Fruit fly (Drosophila melanogaster) whole organism, embryonic: Measurements from ENCODE around the gene CG4951.

Source experiments
- Atf3 ChIP-seq: fragments of 200-800 bp; sonication (Bioruptor generic); optimal IDR thresholded peaks from 3 replicates; lab custom pipeline; 2016; ENCODE audit warnings: missing biosample characterization, missing genetic modification characterization
- Bteb2 ChIP-seq: fragments of 200-800 bp; sonication (Bioruptor generic); optimal IDR thresholded peaks from 2 replicates; lab custom pipeline; 2016; ENCODE audit warnings: missing biosample characterization, missing genetic modification characterization
- CG10209 ChIP-seq: fragments of 200-800 bp; sonication (Bioruptor generic); optimal IDR thresholded peaks from 3 replicates; lab custom pipeline; 2017; ENCODE audit warnings: missing biosample characterization, mild to moderate bottlenecking, missing genetic modification characterization, missing genetic modification reagents
- CG11247 ChIP-seq: fragments of 200-800 bp; sonication (Bioruptor generic); IDR thresholded peaks from 2 replicates; pipeline ENCODE4 v1.3.6; 2022; ENCODE audit warnings: missing biosample characterization, missing genetic modification characterization
- CG12391 ChIP-seq: fragments of 200-800 bp; sonication (Bioruptor generic); optimal IDR thresholded peaks from 3 replicates; lab custom pipeline; 2018; ENCODE audit warnings: missing biosample characterization, mild to moderate bottlenecking, missing genetic modification characterization, moderate library complexity
- CG12942 ChIP-seq: fragments of 200-800 bp; sonication (Bioruptor generic); optimal IDR thresholded peaks from 3 replicates; lab custom pipeline; 2016; ENCODE audit warnings: missing biosample characterization, missing genetic modification characterization
- CG15269 ChIP-seq: fragments of 200-800 bp; sonication (Bioruptor generic); optimal IDR thresholded peaks from 2 replicates; lab custom pipeline; 2018; ENCODE audit warnings: missing biosample characterization, mild to moderate bottlenecking, missing genetic modification characterization, moderate library complexity
- CG15601 ChIP-seq: fragments of 200-800 bp; sonication (Bioruptor generic); optimal IDR thresholded peaks from 3 replicates; lab custom pipeline; 2019; ENCODE audit warnings: missing biosample characterization, mild to moderate bottlenecking, missing genetic modification characterization, moderate library complexity
- CG17359 ChIP-seq: fragments of 200-800 bp; sonication (Bioruptor generic); optimal IDR thresholded peaks from 3 replicates; lab custom pipeline; 2018; ENCODE audit warnings: missing biosample characterization, mild to moderate bottlenecking, missing genetic modification characterization, moderate library complexity
- CG30020 ChIP-seq: fragments of 200-800 bp; optimal IDR thresholded peaks from 2 replicates; lab custom pipeline; 2019; ENCODE audit warnings: missing biosample characterization, mild to moderate bottlenecking, missing genetic modification characterization, moderate library complexity
- CG32772 ChIP-seq: fragments of 200-800 bp; sonication (Bioruptor generic); IDR thresholded peaks from 2 replicates; pipeline ENCODE4 v1.3.6; 2022; ENCODE audit warnings: missing biosample characterization, missing genetic modification characterization
- CG3995 ChIP-seq: fragments of 200-800 bp; sonication (Bioruptor generic); optimal IDR thresholded peaks from 3 replicates; lab custom pipeline; 2016; ENCODE audit warnings: missing biosample characterization, missing genetic modification characterization
- CG4328 ChIP-seq: fragments of 200-800 bp; sonication (Bioruptor generic); optimal IDR thresholded peaks from 3 replicates; lab custom pipeline; 2017; ENCODE audit warnings: missing biosample characterization, missing genetic modification reagents, missing genetic modification characterization
- CG6689 ChIP-seq: fragments of 200-800 bp; sonication (Bioruptor generic); IDR thresholded peaks from 2 replicates; pipeline ENCODE4 v1.3.6; 2022; ENCODE audit warnings: missing biosample characterization, missing genetic modification characterization
- CG8089 ChIP-seq: fragments of 200-800 bp; sonication (Bioruptor generic); optimal IDR thresholded peaks from 3 replicates; lab custom pipeline; 2016; ENCODE audit warnings: missing biosample characterization, missing genetic modification characterization
- CG8388 ChIP-seq: fragments of 200-800 bp; sonication (Bioruptor generic); optimal IDR thresholded peaks from 2 replicates; lab custom pipeline; 2019; ENCODE audit warnings: missing biosample characterization, mild to moderate bottlenecking, missing genetic modification characterization, moderate library complexity
- CG8765 ChIP-seq: fragments of 200-800 bp; sonication (Bioruptor generic); IDR thresholded peaks from 2 replicates; pipeline ENCODE4 v1.3.6; 2022; ENCODE audit warnings: missing biosample characterization, missing genetic modification characterization
- CG9215 ChIP-seq: fragments of 200-800 bp; sonication (Bioruptor generic); IDR thresholded peaks from 2 replicates; pipeline ENCODE4 v1.3.6; 2022; ENCODE audit warnings: missing biosample characterization, missing genetic modification characterization
- CkIIα-i1 ChIP-seq: fragments of 200-800 bp; sonication (Bioruptor generic); IDR thresholded peaks from 2 replicates; pipeline ENCODE4 v1.3.6; 2022; ENCODE audit warnings: missing biosample characterization, missing genetic modification characterization
- Dfd ChIP-seq, 2 experiments: fragments of >200 bp; optimal IDR thresholded peaks; 2 replicates each; lab custom pipeline; 2017; ENCODE audit warnings: missing biosample characterization in 2 of 2, missing genetic modification characterization in 2 of 2
- Doc2 ChIP-seq: fragments of 200-800 bp; sonication (Bioruptor generic); IDR thresholded peaks from 2 replicates; pipeline ENCODE4 v1.3.6; 2022; ENCODE audit warnings: missing biosample characterization, missing genetic modification characterization
- Fer1 ChIP-seq: fragments of 200-800 bp; sonication (Bioruptor generic); optimal IDR thresholded peaks from 2 replicates; lab custom pipeline; 2017; ENCODE audit warnings: missing biosample characterization, mild to moderate bottlenecking, missing genetic modification characterization
- Hmr ChIP-seq: fragments of 200-800 bp; sonication (Bioruptor generic); optimal IDR thresholded peaks from 3 replicates; lab custom pipeline; 2017; ENCODE audit warnings: mild to moderate bottlenecking, missing biosample characterization, missing genetic modification reagents, missing genetic modification characterization
- Lhr ChIP-seq: fragments of 200-800 bp; sonication (Bioruptor generic); optimal IDR thresholded peaks from 3 replicates; lab custom pipeline; 2017; ENCODE audit warnings: mild to moderate bottlenecking, missing biosample characterization, missing genetic modification reagents, missing genetic modification characterization
- MBD-R2 ChIP-seq: fragments of 200-800 bp; sonication (Bioruptor generic); IDR thresholded peaks from 2 replicates; pipeline ENCODE4 v1.3.6; 2022; ENCODE audit warnings: missing biosample characterization, missing genetic modification characterization
- Mad ChIP-seq: fragments of 200-800 bp; sonication (Bioruptor generic); optimal IDR thresholded peaks from 2 replicates; lab custom pipeline; 2016; ENCODE audit warnings: missing biosample characterization, missing genetic modification characterization
- Mes4 ChIP-seq: fragments of 200-800 bp; sonication (Bioruptor generic); optimal IDR thresholded peaks from 2 replicates; lab custom pipeline; 2016; ENCODE audit warnings: missing biosample characterization, missing genetic modification characterization
- Myb ChIP-seq: fragments of 200-800 bp; sonication (Bioruptor generic); optimal IDR thresholded peaks from 2 replicates; lab custom pipeline; 2016; ENCODE audit warnings: missing biosample characterization, missing genetic modification characterization
- Nf-YA ChIP-seq: fragments of 200-800 bp; sonication (Bioruptor generic); IDR thresholded peaks from 2 replicates; pipeline ENCODE4 v1.3.6; 2022; ENCODE audit warnings: missing biosample characterization, missing genetic modification characterization
- Pdp1 ChIP-seq, 2 experiments: fragments of 200-800 bp; sonication (Bioruptor generic); optimal IDR thresholded peaks; 3 replicates each; lab custom pipeline; 2016; ENCODE audit warnings: missing biosample characterization in 2 of 2, missing genetic modification characterization in 2 of 2, mild to moderate bottlenecking in 1 of 2, moderate library complexity in 1 of 2
- Six4 ChIP-seq: fragments of 200-800 bp; sonication (Bioruptor generic); optimal IDR thresholded peaks from 2 replicates; lab custom pipeline; 2016; ENCODE audit warnings: missing biosample characterization, missing genetic modification characterization
- Sox100B ChIP-seq: fragments of 200-800 bp; sonication (Bioruptor generic); optimal IDR thresholded peaks from 3 replicates; lab custom pipeline; 2018; ENCODE audit warnings: missing biosample characterization, mild to moderate bottlenecking, missing genetic modification characterization
- Spps ChIP-seq: fragments of 200-800 bp; sonication (Bioruptor generic); optimal IDR thresholded peaks from 2 replicates; lab custom pipeline; 2018; ENCODE audit warnings: missing biosample characterization, mild to moderate bottlenecking, missing genetic modification characterization
- Xrp1 ChIP-seq: fragments of 200-800 bp; sonication (Bioruptor generic); IDR thresholded peaks from 2 replicates; pipeline ENCODE4 v1.3.6; 2022; ENCODE audit warnings: missing biosample characterization, missing genetic modification characterization
- chif ChIP-seq, 2 experiments: fragments of 200-800 bp; sonication (Bioruptor generic); optimal IDR thresholded peaks; 3 replicates each; lab custom pipeline; 2016; ENCODE audit warnings: missing biosample characterization in 2 of 2, missing genetic modification characterization in 2 of 2
- danr ChIP-seq: fragments of 200-800 bp; sonication (Bioruptor generic); IDR thresholded peaks from 2 replicates; pipeline ENCODE4 v1.3.6; 2022; ENCODE audit warnings: missing biosample characterization, missing genetic modification characterization
- dati ChIP-seq: fragments of 200-800 bp; sonication (Bioruptor generic); IDR thresholded peaks from 2 replicates; pipeline ENCODE4 v1.3.6; 2022; ENCODE audit warnings: missing biosample characterization, missing genetic modification characterization
- dysf ChIP-seq: fragments of 200-800 bp; sonication (Bioruptor generic); IDR thresholded peaks from 3 replicates; pipeline ENCODE4 v1.3.6; 2022; ENCODE audit warnings: missing biosample characterization, missing genetic modification characterization
- exex ChIP-seq: fragments of 200-800 bp; sonication (Bioruptor generic); optimal IDR thresholded peaks from 4 replicates; lab custom pipeline; 2018; ENCODE audit warnings: missing biosample characterization, mild to moderate bottlenecking, missing genetic modification characterization, moderate library complexity
- fd3F ChIP-seq: fragments of 200-800 bp; sonication (Bioruptor generic); optimal IDR thresholded peaks from 2 replicates; lab custom pipeline; 2018; ENCODE audit warnings: missing biosample characterization, mild to moderate bottlenecking, missing genetic modification characterization, moderate library complexity
- gcm2 ChIP-seq: fragments of 200-800 bp; sonication (Bioruptor generic); optimal IDR thresholded peaks from 2 replicates; lab custom pipeline; 2016; ENCODE audit warnings: missing biosample characterization, missing genetic modification characterization
- inv ChIP-seq: fragments of 200-800 bp; sonication (Bioruptor generic); IDR thresholded peaks from 2 replicates; pipeline ENCODE4 v1.3.6; 2022; ENCODE audit warnings: missing biosample characterization, missing genetic modification characterization; ENCODE audit not compliant: partially characterized antibody
- lola ChIP-seq, 3 experiments: fragments of >200 bp in 2 of 3; fragments of 200-800 bp in 1 of 3; sonication (Bioruptor generic) in 1 of 3; optimal IDR thresholded peaks; 2 replicates each; lab custom pipeline; 2017 to 2019; ENCODE audit warnings: missing biosample characterization in 3 of 3, missing genetic modification characterization in 3 of 3, mild to moderate bottlenecking in 1 of 3, moderate library complexity in 1 of 3
- mirr ChIP-seq: fragments of 200-800 bp; sonication (Bioruptor generic); optimal IDR thresholded peaks from 3 replicates; lab custom pipeline; 2018; ENCODE audit warnings: missing biosample characterization, mild to moderate bottlenecking, missing genetic modification characterization
- pnt ChIP-seq: fragments of 200-800 bp; sonication (Bioruptor generic); optimal IDR thresholded peaks from 3 replicates; lab custom pipeline; 2016; ENCODE audit warnings: missing biosample characterization, missing genetic modification characterization
- psq ChIP-seq: fragments of 200-800 bp; sonication (Bioruptor generic); optimal IDR thresholded peaks from 2 replicates; lab custom pipeline; 2017; ENCODE audit warnings: missing biosample characterization, missing genetic modification characterization
- ranshi ChIP-seq: fragments of 200-800 bp; sonication (Bioruptor generic); IDR thresholded peaks from 2 replicates; pipeline ENCODE4 v1.3.6; 2022; ENCODE audit warnings: missing biosample characterization, missing genetic modification characterization
- sens ChIP-seq: fragments of 200-800 bp; sonication (Bioruptor generic); peaks from one replicate; lab custom pipeline; 2016; ENCODE audit warnings: missing biosample characterization, missing genetic modification characterization
- so ChIP-seq: fragments of 200-800 bp; sonication (Bioruptor generic); IDR thresholded peaks from 3 replicates; pipeline ENCODE4 v1.3.6; 2022; ENCODE audit warnings: missing biosample characterization, missing genetic modification characterization
- vvl ChIP-seq: fragments of 200-800 bp; sonication (Bioruptor generic); IDR thresholded peaks from 2 replicates; pipeline ENCODE4 v1.3.6; 2022; ENCODE audit warnings: missing biosample characterization, missing genetic modification characterization
- wek ChIP-seq: fragments of 200-800 bp; sonication (Bioruptor generic); optimal IDR thresholded peaks from 3 replicates; lab custom pipeline; 2018; ENCODE audit warnings: missing biosample characterization, mild to moderate bottlenecking, missing genetic modification characterization, moderate library complexity

The CG4951 gene

DNA sequence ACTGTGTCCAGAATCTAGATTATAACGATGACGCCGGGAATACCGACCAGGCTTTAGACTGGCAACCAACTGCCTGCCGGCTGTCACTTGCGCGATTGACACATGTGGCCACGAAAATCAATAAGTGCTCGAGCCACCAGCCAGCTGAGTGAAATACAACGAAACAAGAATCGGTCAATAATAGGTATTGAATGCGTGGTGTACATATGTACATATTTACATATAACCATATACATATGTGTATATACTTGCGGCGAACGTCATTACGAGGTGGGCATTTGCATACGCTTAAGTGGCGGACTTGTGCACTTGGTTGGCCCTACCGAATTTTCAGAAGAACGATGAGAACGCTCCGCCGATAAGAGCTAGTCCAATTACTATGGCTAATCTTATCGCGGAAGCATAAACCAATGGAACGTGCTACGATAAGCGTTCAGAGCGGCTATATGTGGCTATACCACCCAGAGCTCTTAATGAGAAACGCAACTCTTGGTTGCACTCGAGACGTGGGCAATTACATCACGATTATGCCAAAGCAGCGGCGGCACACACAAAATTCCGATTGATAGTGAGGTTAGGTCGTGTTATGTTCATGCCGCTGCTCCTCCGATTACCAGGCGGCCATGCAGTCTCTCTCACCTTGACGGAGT is 7.2 kb downstream of the CG4951 start (continued):
- TF ChIP-seq dysf (GFP tag; lab: Robert Waterston, UW) (no peak), Spps (tag; lab: Kevin White, UChicago) (no peak), CkIIα-i1 (GFP tag; lab: Robert Waterston, UW) (no peak), Dfd (GFP tag; optimal IDR thresholded peaks at IDR 0.05; lab: Kevin White, UChicago) (no peak), chif (GFP tag; optimal IDR thresholded peaks at IDR 0.05; lab: Kevin White, UChicago) (no peak), pnt (GFP tag; lab: Kevin White, UChicago) (no peak), CG32772 (GFP tag; lab: Robert Waterston, UW) (no peak), Six4 (GFP tag; lab: Kevin White, UChicago) (no peak), lola (GFP tag; optimal IDR thresholded peaks at IDR 0.05; lab: Kevin White, UChicago) (peak in 1 of 3 experiments; percentile 10), Hmr (GFP tag; lab: Kevin White, UChicago) (no peak), fd3F (GFP tag; lab: Kevin White, UChicago) (no peak), Nf-YA (GFP tag; lab: Robert Waterston, UW) (no peak), CG12942 (GFP tag; lab: Kevin White, UChicago) (no peak), gcm2 (GFP tag; lab: Kevin White, UChicago) (no peak), CG15601 (tag; lab: Kevin White, UChicago) (peak; percentile 77), vvl (GFP tag; lab: Robert Waterston, UW) (no peak), CG8765 (GFP tag; lab: Robert Waterston, UW) (no peak), exex (tag; lab: Kevin White, UChicago) (peak; percentile 88), CG3995 (GFP tag; lab: Kevin White, UChicago) (no peak), wek (peak; percentile 57), CG8388 (no peak), dati (no peak), Lhr (GFP tag; lab: Kevin White, UChicago) (no peak), Myb (GFP tag; lab: Kevin White, UChicago) (no peak), Mad (GFP tag; lab: Kevin White, UChicago) (no peak), sens (peak; percentile 47), CG10209 (GFP tag; lab: Kevin White, UChicago) (peak; percentile 5), Pdp1 (GFP tag; optimal IDR thresholded peaks at IDR 0.05; lab: Kevin White, UChicago) (peak in 1 of 2 experiments; percentile 98), so (GFP tag; lab: Robert Waterston, UW) (no peak), CG4328 (GFP tag; lab: Kevin White, UChicago) (peak; percentile 45), Sox100B (no peak), psq (GFP tag; lab: Kevin White, UChicago) (no peak), danr (no peak), Xrp1 (GFP tag; lab: Robert Waterston, UW) (peak; percentile 48; the same call in 1 of the 2 replicates), mirr (GFP tag; lab: Kevin White, UChicago) (peak; percentile 72), CG9215 (GFP tag; lab: Robert Waterston, UW) (no peak), CG17359 (tag; lab: Kevin White, UChicago) (no peak), ranshi (GFP tag; lab: Robert Waterston, UW) (no peak), MBD-R2 (GFP tag; lab: Robert Waterston, UW) (no peak), CG30020 (no peak), Doc2 (GFP tag; lab: Robert Waterston, UW) (no peak), CG6689 (GFP tag; lab: Robert Waterston, UW) (no peak), Bteb2 (GFP tag; lab: Kevin White, UChicago) (no peak), CG12391 (tag; lab: Kevin White, UChicago) (no peak), CG15269 (tag; lab: Kevin White, UChicago) (no peak), inv (no peak), Fer1 (peak; percentile 31), Atf3 (GFP tag; lab: Kevin White, UChicago) (no peak), CG8089 (GFP tag; lab: Kevin White, UChicago) (no peak), CG11247 (GFP tag; lab: Robert Waterston, UW) (no peak), Mes4 (GFP tag; lab: Kevin White, UChicago) (no peak)
